Worm (Caenorhabditis elegans): Measurements from ENCODE around the gene dao-6.

ce11 chrIII:9689377-9689776, 46.6 kb downstream of the dao-6 start:
- no peak for TF ChIP-seq unc-62 (GFP tag; optimal IDR thresholded peaks at IDR 0.05)
- no peak for TF ChIP-seq nhr-12 (tag; optimal IDR thresholded peaks at IDR 0.05)
- TF ChIP-seq ces-1 (GFP tag; optimal IDR thresholded peaks at IDR 0.05): no peak
- no peak for TF ChIP-seq nhr-2 (tag; optimal IDR thresholded peaks at IDR 0.05)
- no peak for TF ChIP-seq nhr-76 (tag; optimal IDR thresholded peaks at IDR 0.05)
- no peak for TF ChIP-seq M03D4.4 (tag; optimal IDR thresholded peaks at IDR 0.05)
- no peak for TF ChIP-seq nhr-237 (tag; optimal IDR thresholded peaks at IDR 0.05)
- TF ChIP-seq unc-39 (tag; optimal IDR thresholded peaks at IDR 0.05): no peak
- no peak for TF ChIP-seq ztf-11 (tag; optimal IDR thresholded peaks at IDR 0.05)
- TF ChIP-seq flh-1 (GFP tag; optimal IDR thresholded peaks at IDR 0.05): no peak
- TF ChIP-seq pha-4 (tag; optimal IDR thresholded peaks at IDR 0.05): no peak
- TF ChIP-seq ham-2 (GFP tag; optimal IDR thresholded peaks at IDR 0.05): no peak

All from whole organism, mixed stage, embryonic.